Fruit fly (Drosophila melanogaster) whole organism, prepupa: ENCODE measurements around the gene CG31705.

ENCODE experiments used
- Blimp-1 ChIP-seq: fragments of 200-800 bp; sonication (Bioruptor generic); optimal IDR thresholded peaks from 3 replicates; lab custom pipeline; 2017; ENCODE audit warnings: missing biosample characterization, missing genetic modification characterization, mild to moderate bottlenecking, moderate library complexity, missing genetic modification reagents
- CG10631 ChIP-seq: fragments of 200-800 bp; sonication (Bioruptor generic); optimal IDR thresholded peaks from 2 replicates; lab custom pipeline; 2016; ENCODE audit warnings: missing biosample characterization, missing genetic modification characterization
- CG10669 ChIP-seq: fragments of 200-800 bp; sonication (Bioruptor generic); optimal IDR thresholded peaks from 3 replicates; lab custom pipeline; 2018; ENCODE audit warnings: missing biosample characterization, mild to moderate bottlenecking, missing genetic modification characterization, moderate library complexity
- CG11294 ChIP-seq: fragments of 200-800 bp; sonication (Bioruptor generic); IDR thresholded peaks from 2 replicates; pipeline ENCODE4 v1.3.6; 2022; ENCODE audit warnings: missing biosample characterization, missing genetic modification characterization
- CG11762 ChIP-seq: fragments of 200-800 bp; sonication (Bioruptor generic); optimal IDR thresholded peaks from 3 replicates; lab custom pipeline; 2016; ENCODE audit warnings: missing biosample characterization, missing genetic modification characterization; ENCODE audit not compliant: insufficient read depth
- CG1621 ChIP-seq: fragments of 200-800 bp; sonication (Bioruptor generic); optimal IDR thresholded peaks from 3 replicates; lab custom pipeline; 2018; ENCODE audit warnings: missing biosample characterization, mild to moderate bottlenecking, missing genetic modification characterization
- CG16779 ChIP-seq: fragments of 200-800 bp; sonication (Bioruptor generic); optimal IDR thresholded peaks from 3 replicates; lab custom pipeline; 2017; ENCODE audit warnings: missing biosample characterization, mild to moderate bottlenecking, missing genetic modification characterization
- CG34406 ChIP-seq: fragments of 200-800 bp; sonication (Bioruptor generic); optimal IDR thresholded peaks from 3 replicates; lab custom pipeline; 2016; ENCODE audit warnings: missing biosample characterization, missing genetic modification characterization
- CG3919 ChIP-seq: fragments of 200-800 bp; sonication (Bioruptor generic); optimal IDR thresholded peaks from 3 replicates; lab custom pipeline; 2016; ENCODE audit warnings: missing biosample characterization, missing genetic modification characterization
- CG6792 ChIP-seq: fragments of 200-800 bp; sonication (Bioruptor generic); optimal IDR thresholded peaks from 3 replicates; lab custom pipeline; 2016; ENCODE audit warnings: missing biosample characterization, missing genetic modification characterization
- CG6808 ChIP-seq: fragments of 200-800 bp; sonication (Bioruptor generic); optimal IDR thresholded peaks from 3 replicates; lab custom pipeline; 2017; ENCODE audit warnings: missing biosample characterization, missing genetic modification characterization, mild to moderate bottlenecking, moderate library complexity, missing genetic modification reagents
- CG7368 ChIP-seq: fragments of 200-800 bp; sonication (Bioruptor generic); optimal IDR thresholded peaks from 3 replicates; lab custom pipeline; 2016; ENCODE audit warnings: missing biosample characterization, missing genetic modification characterization
- CG8319 ChIP-seq: fragments of 200-800 bp; sonication (Bioruptor generic); optimal IDR thresholded peaks from 3 replicates; lab custom pipeline; 2016; ENCODE audit warnings: missing biosample characterization, missing genetic modification characterization
- Eip75B ChIP-seq: fragments of 200-800 bp; sonication (Bioruptor generic); optimal IDR thresholded peaks from 3 replicates; lab custom pipeline; 2016; ENCODE audit warnings: missing biosample characterization, missing genetic modification characterization
- Eip78C ChIP-seq: fragments of 200-800 bp; sonication (Bioruptor generic); peaks from one replicate; lab custom pipeline; 2016; ENCODE audit warnings: missing biosample characterization, missing genetic modification characterization
- Eip93F ChIP-seq: fragments of 200-800 bp; sonication (Bioruptor generic); optimal IDR thresholded peaks from 2 replicates; lab custom pipeline; 2016; ENCODE audit warnings: missing biosample characterization, mild to moderate bottlenecking, missing genetic modification characterization
- Ets96B ChIP-seq: fragments of 200-800 bp; optimal IDR thresholded peaks from 2 replicates; lab custom pipeline; 2019; ENCODE audit warnings: missing biosample characterization, mild to moderate bottlenecking, missing genetic modification characterization, moderate library complexity
- Gug ChIP-seq: fragments of 200-800 bp; sonication (Bioruptor generic); IDR thresholded peaks from 2 replicates; pipeline ENCODE4 v1.3.6; 2022; ENCODE audit warnings: missing biosample characterization, missing genetic modification characterization
- Hr38 ChIP-seq: sonication (Bioruptor generic); optimal IDR thresholded peaks from 2 replicates; lab custom pipeline; 2016; ENCODE audit warnings: missing biosample characterization, missing genetic modification characterization
- Hr39 ChIP-seq: fragments of 200-800 bp; sonication (Bioruptor generic); optimal IDR thresholded peaks from 2 replicates; lab custom pipeline; 2016; ENCODE audit warnings: missing biosample characterization, missing genetic modification characterization
- Hr4 ChIP-seq: fragments of 200-800 bp; sonication (Bioruptor generic); optimal IDR thresholded peaks from 3 replicates; lab custom pipeline; 2016; ENCODE audit warnings: missing biosample characterization, missing genetic modification characterization
- OdsH ChIP-seq: fragments of 200-800 bp; sonication (Bioruptor generic); optimal IDR thresholded peaks from 3 replicates; lab custom pipeline; 2016; ENCODE audit warnings: missing biosample characterization, missing genetic modification characterization
- Smox ChIP-seq: fragments of 200-800 bp; sonication (Bioruptor generic); optimal IDR thresholded peaks from 3 replicates; lab custom pipeline; 2016; ENCODE audit warnings: missing biosample characterization, missing genetic modification characterization
- Sox102F ChIP-seq: fragments of 200-800 bp; sonication (Bioruptor generic); optimal IDR thresholded peaks from 2 replicates; lab custom pipeline; 2016; ENCODE audit warnings: missing biosample characterization, mild to moderate bottlenecking, missing genetic modification characterization
- acj6 ChIP-seq: fragments of 200-800 bp; sonication (Bioruptor generic); optimal IDR thresholded peaks from 3 replicates; lab custom pipeline; 2016; ENCODE audit warnings: missing biosample characterization, missing genetic modification characterization
- cyc ChIP-seq: fragments of 200-800 bp; sonication (Bioruptor generic); optimal IDR thresholded peaks from 3 replicates; lab custom pipeline; 2016; ENCODE audit warnings: missing biosample characterization, missing genetic modification characterization
- dsx ChIP-seq: fragments of 200-800 bp; optimal IDR thresholded peaks from 3 replicates; lab custom pipeline; 2019; ENCODE audit warnings: missing biosample characterization, mild to moderate bottlenecking, missing genetic modification characterization, moderate library complexity; ENCODE audit not compliant: poor library complexity, severe bottlenecking
- eg ChIP-seq: fragments of 200-800 bp; sonication (Bioruptor generic); IDR thresholded peaks from 3 replicates; pipeline ENCODE4 v1.3.6; 2022; ENCODE audit warnings: missing biosample characterization, missing genetic modification characterization
- esn ChIP-seq: fragments of 200-800 bp; sonication (Bioruptor generic); optimal IDR thresholded peaks from 2 replicates; lab custom pipeline; 2016; ENCODE audit warnings: missing biosample characterization, mild to moderate bottlenecking, missing genetic modification characterization, moderate library complexity
- fd59A ChIP-seq: fragments of 200-800 bp; sonication (Bioruptor generic); optimal IDR thresholded peaks from 2 replicates; lab custom pipeline; 2017; ENCODE audit warnings: missing biosample characterization, mild to moderate bottlenecking, missing genetic modification characterization, missing genetic modification reagents
- fd85E ChIP-seq: fragments of 200-800 bp; sonication (Bioruptor generic); optimal IDR thresholded peaks from 3 replicates; lab custom pipeline; 2016; ENCODE audit warnings: missing biosample characterization, missing genetic modification characterization
- fkh ChIP-seq: fragments of 200-800 bp; sonication (Bioruptor generic); optimal IDR thresholded peaks from 3 replicates; lab custom pipeline; 2017; ENCODE audit warnings: missing biosample characterization, mild to moderate bottlenecking, missing genetic modification characterization, moderate library complexity
- lz ChIP-seq: fragments of 200-800 bp; sonication (Bioruptor generic); optimal IDR thresholded peaks from 3 replicates; lab custom pipeline; 2016; ENCODE audit warnings: missing biosample characterization, missing genetic modification characterization
- net ChIP-seq: fragments of 200-800 bp; sonication (Bioruptor generic); optimal IDR thresholded peaks from 3 replicates; lab custom pipeline; 2016; ENCODE audit warnings: missing biosample characterization, missing genetic modification characterization
- pdm3 ChIP-seq: fragments of 200-800 bp; sonication (Bioruptor generic); optimal IDR thresholded peaks from 3 replicates; lab custom pipeline; 2016; ENCODE audit warnings: missing biosample characterization, missing genetic modification characterization
- salr ChIP-seq, 2 experiments: fragments of 200-800 bp; sonication (Bioruptor generic); optimal IDR thresholded peaks; 3 replicates each; lab custom pipeline; 2016 to 2018; ENCODE audit warnings: missing biosample characterization in 2 of 2, missing genetic modification characterization in 2 of 2, mild to moderate bottlenecking in 1 of 2
- ss ChIP-seq, 2 experiments: fragments of 200-800 bp; sonication (Bioruptor generic); optimal IDR thresholded peaks; 2 replicates in 1 of 2; 3 replicates in 1 of 2; lab custom pipeline; 2017 to 2018; ENCODE audit warnings: mild to moderate bottlenecking in 2 of 2, missing biosample characterization in 2 of 2, missing genetic modification characterization in 2 of 2, moderate library complexity in 1 of 2
- svp ChIP-seq: fragments of 200-800 bp; sonication (Bioruptor generic); peaks from one replicate; lab custom pipeline; 2016; ENCODE audit warnings: missing biosample characterization, missing genetic modification characterization
- topi ChIP-seq: fragments of 200-800 bp; sonication (Bioruptor generic); optimal IDR thresholded peaks from 3 replicates; lab custom pipeline; 2016; ENCODE audit warnings: missing biosample characterization, missing genetic modification characterization

CG31705 gene

DNA sequence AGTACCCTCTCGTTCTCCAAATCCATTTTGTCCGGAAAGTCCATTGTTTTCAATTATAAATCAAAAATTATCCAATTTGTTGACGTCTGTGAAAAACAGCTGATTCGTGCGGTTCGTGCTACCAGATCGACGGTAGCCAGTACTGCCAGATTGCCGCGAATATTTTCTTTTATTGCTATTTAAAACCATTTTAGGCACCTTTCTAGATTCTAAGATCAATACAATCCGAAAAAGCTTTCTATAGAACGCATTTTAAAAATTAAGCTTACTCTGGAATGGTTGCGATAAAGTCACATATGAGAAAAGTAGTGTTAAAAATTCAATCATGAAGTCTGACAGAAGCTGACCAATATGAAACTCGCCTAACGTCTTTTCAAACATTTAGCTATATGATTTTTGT is 29.2 kb downstream of the CG31705 start, which contains the start of gene Cog8 (continued):
- TF ChIP-seq pdm3 (GFP tag; lab: Kevin White, UChicago) (peak; percentile 47), esn (GFP tag; lab: Kevin White, UChicago) (no peak), Eip78C (no peak), CG3919 (GFP tag; lab: Kevin White, UChicago) (peak; percentile 24), Blimp-1 (GFP tag; lab: Kevin White, UChicago) (no peak), Eip93F (GFP tag; lab: Kevin White, UChicago) (no peak), ss (GFP tag; optimal IDR thresholded peaks at IDR 0.05; lab: Kevin White, UChicago) (no peak), CG10631 (GFP tag; lab: Kevin White, UChicago) (peak; percentile 64), Smox (GFP tag; lab: Kevin White, UChicago) (peak; percentile 33), Hr38 (GFP tag; lab: Kevin White, UChicago) (no peak), CG8319 (no peak), Eip75B (GFP tag; lab: Kevin White, UChicago) (no peak), net (GFP tag; lab: Kevin White, UChicago) (no peak), acj6 (GFP tag; lab: Kevin White, UChicago) (peak; percentile 40), fkh (no peak), CG10669 (GFP tag; lab: Kevin White, UChicago) (no peak), CG34406 (GFP tag; lab: Kevin White, UChicago) (no peak), eg (GFP tag; lab: Robert Waterston, UW) (no peak), topi (GFP tag; lab: Kevin White, UChicago) (peak; percentile 15), cyc (GFP tag; lab: Kevin White, UChicago) (peak; percentile 36), CG11762 (GFP tag; lab: Kevin White, UChicago) (no peak), Hr4 (no peak), Gug (GFP tag; lab: Robert Waterston, UW) (peak; percentile 15; the same call in 1 of the 2 replicates), fd59A (no peak), CG11294 (no peak), CG6808 (GFP tag; lab: Kevin White, UChicago) (no peak), dsx (GFP tag; lab: Kevin White, UChicago) (no peak), CG7368 (no peak), salr (GFP tag; optimal IDR thresholded peaks at IDR 0.05; lab: Kevin White, UChicago) (peak in 1 of 2 experiments; percentile 8), Sox102F (no peak), Hr39 (GFP tag; lab: Kevin White, UChicago) (peak; percentile 71), CG1621 (no peak), svp (peak; percentile 33), lz (GFP tag; lab: Kevin White, UChicago) (peak; percentile 54), CG6792 (GFP tag; lab: Kevin White, UChicago) (peak; percentile 30), CG16779 (tag; lab: Kevin White, UChicago) (no peak)

DNA sequence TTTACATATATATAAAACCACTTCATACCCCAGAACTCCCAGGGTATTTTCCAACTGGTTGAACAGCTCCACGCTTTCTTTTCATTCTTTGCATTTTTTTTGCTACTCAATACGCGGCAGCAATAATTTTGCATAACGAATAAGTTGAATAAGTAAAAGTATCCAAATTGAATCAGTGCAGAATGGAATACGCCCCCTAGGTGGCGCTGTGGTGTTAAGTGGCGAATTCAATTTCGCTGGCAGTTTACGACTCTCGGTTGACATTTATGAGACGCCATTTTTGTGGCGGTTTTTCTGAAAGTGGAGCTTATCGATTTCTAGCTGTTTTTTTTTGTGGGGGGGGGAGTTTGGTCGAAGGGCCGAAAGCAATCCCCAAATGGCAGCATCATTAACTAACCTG is 34.1 kb downstream of the CG31705 start:
- TF ChIP-seq fkh (no peak), CG34406 (GFP tag; lab: Kevin White, UChicago) (no peak), OdsH (no peak), fd85E (GFP tag; lab: Kevin White, UChicago) (no peak), topi (GFP tag; lab: Kevin White, UChicago) (no peak), Blimp-1 (GFP tag; lab: Kevin White, UChicago) (no peak), fd59A (no peak), svp (no peak), ss (GFP tag; optimal IDR thresholded peaks at IDR 0.05; lab: Kevin White, UChicago) (no peak), Hr38 (GFP tag; lab: Kevin White, UChicago) (no peak), Ets96B (no peak), salr (GFP tag; optimal IDR thresholded peaks at IDR 0.05; lab: Kevin White, UChicago) (no peak), pdm3 (GFP tag; lab: Kevin White, UChicago) (no peak), cyc (GFP tag; lab: Kevin White, UChicago) (no peak), CG8319 (no peak), lz (GFP tag; lab: Kevin White, UChicago) (no peak), CG11294 (no peak), CG1621 (no peak), Gug (GFP tag; lab: Robert Waterston, UW) (no peak), Eip75B (GFP tag; lab: Kevin White, UChicago) (no peak)
- TF ChIP-seq, all 60 proteins: peak for 0
